Worm (Caenorhabditis elegans): Measurements from ENCODE around the gene tbx-41.

ce11 chrX:1880665-1881064, 15.6 kb downstream of the tbx-41 start:
- TF ChIP-seq dmd-8 (GFP tag; IDR thresholded peaks at IDR 0.05) = no peak; the same call in 1 of the 2 replicates
- no peak for TF ChIP-seq fos-1 (tag; optimal IDR thresholded peaks at IDR 0.05)
- no peak for TF ChIP-seq aha-1 (tag)
- TF ChIP-seq egl-43 (GFP tag; IDR thresholded peaks at IDR 0.05) = no peak
- TF ChIP-seq unc-62 (GFP tag; optimal IDR thresholded peaks at IDR 0.05 in 1 of 2) = no peak
- TF ChIP-seq unc-62 (tag; optimal IDR thresholded peaks at IDR 0.05) = no peak
- TF ChIP-seq zag-1 (tag; optimal IDR thresholded peaks at IDR 0.05) = no peak
- no peak for TF ChIP-seq ces-1 (GFP tag; optimal IDR thresholded peaks at IDR 0.05)
- TF ChIP-seq ceh-82 (tag; optimal IDR thresholded peaks at IDR 0.05) = no peak
- no peak for TF ChIP-seq lsy-2 (tag; optimal IDR thresholded peaks at IDR 0.05)
- no peak for TF ChIP-seq jun-1 (tag; optimal IDR thresholded peaks at IDR 0.05)
- no peak for TF ChIP-seq skn-1 (tag; optimal IDR thresholded peaks at IDR 0.05)
